Worm (Caenorhabditis elegans) whole organism, L4 larva: ENCODE results near the gene Y53G8AM.7.
A peak's percentile ranks its signal among the peaks of the same experiment; 100 is the strongest.

Source experiments
- F10B5.3 ChIP-seq: sonication (generic microtip); optimal IDR thresholded peaks from 2 replicates; lab custom pipeline; 2016; ENCODE audit warnings: mild to moderate bottlenecking, missing genetic modification characterization, missing compliant biosample characterization
- F49E8.2 ChIP-seq: sonication (generic microtip); optimal IDR thresholded peaks from 2 replicates; lab custom pipeline; 2016; ENCODE audit warnings: missing compliant biosample characterization, mild to moderate bottlenecking, missing genetic modification characterization, borderline replicate concordance
- T20F7.1 ChIP-seq: fragments of 200-800 bp; sonication (Bioruptor generic); optimal IDR thresholded peaks from 2 replicates; lab custom pipeline; 2018; ENCODE audit warnings: mild to moderate bottlenecking, missing genetic modification characterization, missing compliant biosample characterization
- Y105C5A.15 ChIP-seq: fragments of 200-800 bp; sonication (Bioruptor generic); IDR thresholded peaks from 2 replicates; pipeline ENCODE4 v1.3.6; 2022; ENCODE audit warnings: missing genetic modification characterization, missing compliant biosample characterization
- Y5F2A.4 ChIP-seq: fragments of 200-800 bp; sonication (Bioruptor generic); optimal IDR thresholded peaks from 2 replicates; lab custom pipeline; 2018; ENCODE audit warnings: mild to moderate bottlenecking, missing genetic modification characterization, missing compliant biosample characterization
- Y75B8A.6 ChIP-seq: fragments of 200-800 bp; sonication (Bioruptor generic); IDR thresholded peaks from 2 replicates; pipeline ENCODE4 v1.3.6; 2022; ENCODE audit warnings: missing genetic modification reagents, missing genetic modification characterization, missing compliant biosample characterization
- attf-4 ChIP-seq: sonication (generic microtip); optimal IDR thresholded peaks from 3 replicates; lab custom pipeline; 2017; ENCODE audit warnings: missing biosample characterization, missing genetic modification characterization
- ceh-28 ChIP-seq: fragments of 150-350 bp; optimal IDR thresholded peaks from 2 replicates; lab custom pipeline; 2014; ENCODE audit warnings: missing biosample characterization, missing genetic modification reagents, missing genetic modification characterization
- ceh-32 ChIP-seq: sonication (generic microtip); optimal IDR thresholded peaks from 2 replicates; lab custom pipeline; 2016; ENCODE audit warnings: mild to moderate bottlenecking, missing genetic modification characterization, missing compliant biosample characterization; ENCODE audit not compliant: poor library complexity
- ceh-44 ChIP-seq: fragments of 200-800 bp; sonication (Bioruptor generic); IDR thresholded peaks from 2 replicates; pipeline ENCODE4 v1.3.6; 2022; ENCODE audit warnings: missing genetic modification reagents, missing genetic modification characterization, missing compliant biosample characterization
- ceh-62 ChIP-seq: sonication (generic microtip); optimal IDR thresholded peaks from 2 replicates; lab custom pipeline; 2017; ENCODE audit warnings: missing biosample characterization, missing genetic modification characterization
- ceh-82 ChIP-seq: sonication (generic microtip); optimal IDR thresholded peaks from 2 replicates; lab custom pipeline; 2017; ENCODE audit warnings: missing biosample characterization, missing genetic modification characterization
- ctbp-1 ChIP-seq: fragments of 200-800 bp; sonication (Bioruptor generic); IDR thresholded peaks from 2 replicates; pipeline ENCODE4 v1.3.6; 2022; ENCODE audit warnings: missing genetic modification reagents, missing genetic modification characterization, missing compliant biosample characterization
- daf-19 ChIP-seq: fragments of 200-800 bp; sonication (Bioruptor generic); conservative IDR thresholded peaks from 2 replicates; pipeline ENCODE4 v1.3.6; 2022; ENCODE audit warnings: missing genetic modification characterization, missing compliant biosample characterization
- dmd-6 ChIP-seq: fragments of 200-800 bp; sonication (Bioruptor generic); IDR thresholded peaks from 2 replicates; pipeline ENCODE4 v1.3.6; 2022; ENCODE audit warnings: missing genetic modification reagents, missing genetic modification characterization, missing compliant biosample characterization
- dpl-1 ChIP-seq: fragments of 150-350 bp; optimal IDR thresholded peaks from 2 replicates; lab custom pipeline; 2014; ENCODE audit warnings: missing biosample characterization, missing genetic modification reagents, missing genetic modification characterization
- fos-1 ChIP-seq: fragments of 150-350 bp; optimal IDR thresholded peaks from 2 replicates; lab custom pipeline; 2014; ENCODE audit warnings: missing biosample characterization, missing genetic modification characterization
- hif-1 ChIP-seq, 2 experiments: sonication (generic microtip); optimal IDR thresholded peaks; 2 replicates each; lab custom pipeline; 2016 to 2017; ENCODE audit warnings: missing compliant biosample characterization in 2 of 2, missing genetic modification characterization in 2 of 2, missing genetic modification reagents in 2 of 2, missing genotype in 2 of 2, mild to moderate bottlenecking in 1 of 2
- hlh-11 ChIP-seq: fragments of 200-800 bp; sonication (Bioruptor generic); optimal IDR thresholded peaks from 2 replicates; lab custom pipeline; 2018; ENCODE audit warnings: mild to moderate bottlenecking, missing genetic modification characterization, missing compliant biosample characterization
- jun-1 ChIP-seq: fragments of 150-350 bp; optimal IDR thresholded peaks from 2 replicates; lab custom pipeline; 2014; ENCODE audit warnings: missing biosample characterization, missing genetic modification reagents, missing genetic modification characterization
- lim-7 ChIP-seq: fragments of 200-800 bp; sonication (Bioruptor generic); IDR thresholded peaks from 2 replicates; pipeline ENCODE4 v1.3.6; 2022; ENCODE audit warnings: missing genetic modification characterization, missing compliant biosample characterization
- lin-15B ChIP-seq: fragments of 150-350 bp; sonication (generic microtip); optimal IDR thresholded peaks from 3 replicates; lab custom pipeline; 2014; ENCODE audit warnings: missing biosample characterization, missing genetic modification characterization
- lin-38 ChIP-seq: fragments of 200-800 bp; sonication (Bioruptor generic); IDR thresholded peaks from 2 replicates; pipeline ENCODE4 v1.3.6; 2022; ENCODE audit warnings: missing genetic modification reagents, missing genetic modification characterization, missing compliant biosample characterization
- lir-3 ChIP-seq: sonication (generic microtip); optimal IDR thresholded peaks from 2 replicates; lab custom pipeline; 2016; ENCODE audit warnings: mild to moderate bottlenecking, missing genetic modification characterization, missing compliant biosample characterization
- lsy-2 ChIP-seq, 2 experiments: fragments of 150-350 bp in 1 of 2; sonication (generic microtip) in 1 of 2; optimal IDR thresholded peaks; 2 replicates each; lab custom pipeline; 2014 to 2017; ENCODE audit warnings: missing biosample characterization in 2 of 2, missing genetic modification characterization in 2 of 2
- madf-5 ChIP-seq, 2 experiments: fragments of 200-800 bp; sonication (Bioruptor generic); IDR thresholded peaks; 2 replicates each; pipeline ENCODE4 v1.3.6; 2022; ENCODE audit warnings: missing compliant biosample characterization in 2 of 2, missing genetic modification characterization in 2 of 2
- madf-9 ChIP-seq: fragments of 200-800 bp; sonication (Bioruptor generic); conservative IDR thresholded peaks from 2 replicates; pipeline ENCODE4 v1.3.6; 2022; ENCODE audit warnings: missing genetic modification reagents, missing genetic modification characterization, missing compliant biosample characterization
- mdt-29 ChIP-seq: fragments of 200-800 bp; sonication (Bioruptor generic); IDR thresholded peaks from 2 replicates; pipeline ENCODE4 v1.3.6; 2022; ENCODE audit warnings: missing genetic modification reagents, missing genetic modification characterization, missing compliant biosample characterization
- mxl-2 ChIP-seq: fragments of 200-800 bp; sonication (Bioruptor generic); conservative IDR thresholded peaks from 2 replicates; pipeline ENCODE4 v1.3.6; 2022; ENCODE audit warnings: missing genetic modification reagents, missing genetic modification characterization, missing compliant biosample characterization
- mxl-3 ChIP-seq: fragments of 200-800 bp; sonication (Bioruptor generic); optimal IDR thresholded peaks from 2 replicates; lab custom pipeline; 2018; ENCODE audit warnings: mild to moderate bottlenecking, missing genetic modification characterization, missing compliant biosample characterization
- nhr-25 ChIP-seq: sonication (generic microtip); optimal IDR thresholded peaks from 2 replicates; lab custom pipeline; 2017; ENCODE audit warnings: missing genetic modification characterization, mild to moderate bottlenecking, missing compliant biosample characterization, antibody characterized with exemption, moderate library complexity, borderline replicate concordance; ENCODE audit not compliant: insufficient read depth
- nhr-28 ChIP-seq: fragments of 150-350 bp; optimal IDR thresholded peaks from 2 replicates; lab custom pipeline; 2014; ENCODE audit warnings: missing biosample characterization, missing genetic modification characterization
- nhr-48 ChIP-seq: sonication (generic microtip); optimal IDR thresholded peaks from 2 replicates; lab custom pipeline; 2016; ENCODE audit warnings: mild to moderate bottlenecking, missing genetic modification characterization, missing compliant biosample characterization
- nhr-77 ChIP-seq: fragments of 150-350 bp; optimal IDR thresholded peaks from 2 replicates; lab custom pipeline; 2014; ENCODE audit warnings: missing biosample characterization, missing genetic modification characterization
- sdz-12 ChIP-seq: fragments of 200-800 bp; sonication (Bioruptor generic); optimal IDR thresholded peaks from 2 replicates; lab custom pipeline; 2018; ENCODE audit warnings: mild to moderate bottlenecking, missing genetic modification characterization, missing compliant biosample characterization
- set-16 ChIP-seq: fragments of 200-800 bp; sonication (Bioruptor generic); IDR thresholded peaks from 2 replicates; pipeline ENCODE4 v1.3.6; 2022; ENCODE audit warnings: missing genetic modification reagents, missing genetic modification characterization, missing compliant biosample characterization
- snpc-4 ChIP-seq: fragments of 150-350 bp; optimal IDR thresholded peaks from 2 replicates; lab custom pipeline; 2014; ENCODE audit warnings: missing biosample characterization, missing genetic modification characterization
- spr-1 ChIP-seq: sonication (generic microtip); optimal IDR thresholded peaks from 2 replicates; lab custom pipeline; 2016; ENCODE audit warnings: mild to moderate bottlenecking, missing genetic modification characterization, missing compliant biosample characterization
- tra-1 ChIP-seq: fragments of 200-800 bp; sonication (Bioruptor generic); IDR thresholded peaks from 2 replicates; pipeline ENCODE4 v1.3.6; 2022; ENCODE audit warnings: missing genetic modification reagents, missing genetic modification characterization, missing compliant biosample characterization
- unc-39 ChIP-seq: sonication (generic microtip); optimal IDR thresholded peaks from 2 replicates; lab custom pipeline; 2017; ENCODE audit warnings: missing biosample characterization, missing genetic modification characterization
- unc-62 ChIP-seq, 3 experiments: fragments of 150-350 bp in 1 of 3; sonication (generic microtip); optimal IDR thresholded peaks in 2 of 3; peaks in 1 of 3; 1 replicate in 1 of 3; 2 replicates in 2 of 3; lab custom pipeline; 2014 to 2017; ENCODE audit warnings: missing biosample characterization in 3 of 3, missing genetic modification characterization in 3 of 3, missing genetic modification reagents in 3 of 3, missing genotype in 1 of 3
- vab-7 ChIP-seq: fragments of 200-800 bp; sonication (Bioruptor generic); IDR thresholded peaks from 2 replicates; pipeline ENCODE4 v1.3.6; 2022; ENCODE audit warnings: missing genetic modification reagents, missing genetic modification characterization, missing compliant biosample characterization
- ztf-11 ChIP-seq: fragments of 150-350 bp; optimal IDR thresholded peaks from 2 replicates; lab custom pipeline; 2014; ENCODE audit warnings: missing biosample characterization, missing genetic modification characterization

Gene Y53G8AM.7

ce11 chrIII:3266602-3267001, at the start of gene Y53G8AM.7:
Gene Y53G8AM.7 (minus strand): TSS chrIII:3266702.
- TF ChIP-seq nhr-28: no peak
- TF ChIP-seq set-16 (GFP tag; lab: Robert Waterston, UW): no peak
- no peak for TF ChIP-seq lin-15B (tag; lab: Kevin White, UChicago)
- TF ChIP-seq ceh-44: no peak
- no peak for TF ChIP-seq lir-3 (tag; lab: Kevin White, UChicago)
- TF ChIP-seq Y75B8A.6 (GFP tag; lab: Robert Waterston, UW): no peak
- no peak for TF ChIP-seq lim-7 (GFP tag; lab: Robert Waterston, UW)

ce11 chrIII:3312111-3312510, 45.6 kb upstream of the Y53G8AM.7 start:
- no peak for TF ChIP-seq mxl-2
- TF ChIP-seq ctbp-1: no peak
- TF ChIP-seq ceh-28: no peak
- TF ChIP-seq lsy-2 (tag; optimal IDR thresholded peaks at IDR 0.05; lab: Kevin White, UChicago): peak in 1 of 2 experiments; percentile 77
- no peak for TF ChIP-seq nhr-25 (tag; lab: Kevin White, UChicago)

ce11 chrIII:3311607-3312006, 45.1 kb upstream of the Y53G8AM.7 start:
- no peak for TF ChIP-seq jun-1 (tag; lab: Kevin White, UChicago)
- peak; percentile 68 for TF ChIP-seq lin-38 (GFP tag; lab: Robert Waterston, UW)
- no peak for TF ChIP-seq lim-7 (GFP tag; lab: Robert Waterston, UW)

DNA sequence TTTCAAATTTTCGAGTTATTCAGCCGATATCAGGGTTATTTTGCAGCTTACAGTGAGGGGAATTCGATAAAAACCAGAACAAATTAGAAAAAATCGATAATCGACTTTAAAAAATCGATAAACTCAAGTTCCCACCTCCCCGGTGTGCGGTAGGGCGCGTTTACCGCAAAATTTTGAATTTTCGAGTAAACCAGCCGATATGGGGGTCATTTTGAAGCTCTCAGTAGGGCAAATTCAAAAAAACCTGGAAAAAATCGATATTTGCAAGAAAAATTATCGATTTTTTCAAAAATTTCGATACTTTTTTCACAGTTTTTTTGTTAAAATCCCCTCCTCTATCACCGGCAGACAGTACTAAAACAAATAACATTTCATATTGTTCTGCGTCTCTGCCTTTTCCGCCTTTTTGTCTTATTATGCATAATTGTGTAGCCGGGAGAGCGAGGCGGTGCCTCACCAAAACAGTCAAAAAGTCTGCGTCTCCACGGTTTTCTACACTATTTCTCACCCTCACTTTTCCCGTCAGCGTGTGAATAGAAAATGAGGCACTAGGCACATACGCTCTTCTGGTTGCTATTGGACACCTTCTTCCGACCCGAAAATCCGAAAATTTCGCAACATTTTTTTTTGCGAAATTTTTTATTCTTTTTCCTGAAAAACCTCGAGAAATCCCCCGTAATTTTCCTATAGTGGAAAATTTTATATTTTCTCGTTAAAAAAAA, 44.5 kb upstream of the Y53G8AM.7 start, which contains the start of gene ral-1:
Gene ral-1, plus strand, starts transcription at position 435 of the 722 bp plus-strand sequence.
- TF ChIP-seq madf-9 (no peak), madf-5 (GFP tag; IDR thresholded peaks at IDR 0.05; lab: Robert Waterston, UW) (no peak), dpl-1 (peak; percentile 3), nhr-48 (no peak), attf-4 (tag; lab: Kevin White, UChicago) (no peak), mdt-29 (GFP tag; lab: Robert Waterston, UW) (no peak), unc-39 (no peak), mxl-3 (no peak), ceh-62 (tag; lab: Kevin White, UChicago) (no peak), Y5F2A.4 (GFP tag; lab: Kevin White, UChicago) (no peak), snpc-4 (no peak), F49E8.2 (no peak), Y75B8A.6 (GFP tag; lab: Robert Waterston, UW) (no peak), hif-1 (tag; optimal IDR thresholded peaks at IDR 0.05; lab: Kevin White, UChicago) (no peak), fos-1 (no peak), lsy-2 (tag; optimal IDR thresholded peaks at IDR 0.05; lab: Kevin White, UChicago) (peak in 1 of 2 experiments; percentile 26), ceh-82 (tag; lab: Kevin White, UChicago) (no peak), hlh-11 (tag; lab: Kevin White, UChicago) (peak; percentile 3), unc-62 (GFP tag; optimal IDR thresholded peaks at IDR 0.05 in 1 of 2; lab: Kevin White, UChicago) (no peak), unc-62 (tag; optimal IDR thresholded peaks at IDR 0.05; lab: Kevin White, UChicago) (no peak), tra-1 (GFP tag; lab: Robert Waterston, UW) (no peak), ceh-44 (no peak), set-16 (GFP tag; lab: Robert Waterston, UW) (no peak), F10B5.3 (tag; lab: Kevin White, UChicago) (no peak), sdz-12 (GFP tag; lab: Kevin White, UChicago) (no peak), ceh-28 (peak; percentile 85), ztf-11 (tag; lab: Kevin White, UChicago) (no peak), vab-7 (GFP tag; lab: Robert Waterston, UW) (no peak), T20F7.1 (GFP tag; lab: Kevin White, UChicago) (no peak), spr-1 (tag; lab: Kevin White, UChicago) (no peak), ceh-32 (tag; lab: Kevin White, UChicago) (no peak), nhr-77 (tag; lab: Kevin White, UChicago) (no peak), daf-19 (no peak), lin-38 (GFP tag; lab: Robert Waterston, UW) (no peak; the same call in 1 of the 2 replicates), dmd-6 (GFP tag; lab: Robert Waterston, UW) (no peak), Y105C5A.15 (no peak)
